Worm (Caenorhabditis elegans) whole organism, L4 larva: Measurements from ENCODE around the gene fmo-1.

Experiments used
- F26F4.8 ChIP-seq: fragments of 200-800 bp; sonication (Bioruptor generic); conservative IDR thresholded peaks from 2 replicates; pipeline ENCODE4 v1.3.6; 2022; ENCODE audit warnings: missing genetic modification characterization, missing compliant biosample characterization
- F37D6.2 ChIP-seq: sonication (generic microtip); optimal IDR thresholded peaks from 2 replicates; lab custom pipeline; 2016; ENCODE audit warnings: mild to moderate bottlenecking, missing genetic modification characterization, missing compliant biosample characterization
- F44E2.7 ChIP-seq: fragments of 200-800 bp; sonication (Bioruptor generic); IDR thresholded peaks from 2 replicates; pipeline ENCODE4 v2.1.2; 2022; ENCODE audit warnings: missing genetic modification characterization, missing compliant biosample characterization
- T20F7.1 ChIP-seq: fragments of 200-800 bp; sonication (Bioruptor generic); optimal IDR thresholded peaks from 2 replicates; lab custom pipeline; 2018; ENCODE audit warnings: mild to moderate bottlenecking, missing genetic modification characterization, missing compliant biosample characterization
- Y48G9A.11 ChIP-seq: fragments of 200-800 bp; sonication (Bioruptor generic); IDR thresholded peaks from 2 replicates; pipeline ENCODE4 v1.3.6; 2022; ENCODE audit warnings: missing genetic modification reagents, missing genetic modification characterization, missing compliant biosample characterization
- ZK337.2 ChIP-seq: fragments of 200-800 bp; sonication (Bioruptor generic); IDR thresholded peaks from 2 replicates; pipeline ENCODE4 v1.3.6; 2022; ENCODE audit warnings: missing genetic modification reagents, missing genetic modification characterization, missing compliant biosample characterization
- aly-2 ChIP-seq: sonication (generic microtip); optimal IDR thresholded peaks from 2 replicates; lab custom pipeline; 2018; ENCODE audit warnings: missing biosample characterization, missing genetic modification characterization
- ama-1 ChIP-seq: fragments of 150-350 bp; optimal IDR thresholded peaks from 2 replicates; lab custom pipeline; 2014; ENCODE audit warnings: inconsistent platforms, mixed read lengths
- ceh-20 ChIP-seq: fragments of 200-800 bp; sonication (Bioruptor generic); IDR thresholded peaks from 2 replicates; pipeline ENCODE4 v1.3.6; 2022; ENCODE audit warnings: missing genetic modification reagents, missing genetic modification characterization, missing compliant biosample characterization
- ceh-82 ChIP-seq: sonication (generic microtip); optimal IDR thresholded peaks from 2 replicates; lab custom pipeline; 2017; ENCODE audit warnings: missing biosample characterization, missing genetic modification characterization
- ces-1 ChIP-seq: fragments of 150-350 bp; sonication (generic microtip); optimal IDR thresholded peaks from 4 replicates; lab custom pipeline; 2014; ENCODE audit warnings: missing biosample characterization, missing genetic modification reagents, missing genetic modification characterization
- cey-2 ChIP-seq: sonication (generic microtip); optimal IDR thresholded peaks from 3 replicates; lab custom pipeline; 2017; ENCODE audit warnings: missing genetic modification characterization, mild to moderate bottlenecking, missing compliant biosample characterization, antibody characterized with exemption, borderline replicate concordance; ENCODE audit not compliant: insufficient read depth
- ctbp-1 ChIP-seq: fragments of 200-800 bp; sonication (Bioruptor generic); IDR thresholded peaks from 2 replicates; pipeline ENCODE4 v1.3.6; 2022; ENCODE audit warnings: missing genetic modification reagents, missing genetic modification characterization, missing compliant biosample characterization
- daf-8 ChIP-seq: fragments of 200-800 bp; sonication (Bioruptor generic); IDR thresholded peaks from 2 replicates; pipeline ENCODE4 v1.3.6; 2022; ENCODE audit warnings: missing genetic modification characterization, missing compliant biosample characterization
- dmd-6 ChIP-seq: fragments of 200-800 bp; sonication (Bioruptor generic); IDR thresholded peaks from 2 replicates; pipeline ENCODE4 v1.3.6; 2022; ENCODE audit warnings: missing genetic modification reagents, missing genetic modification characterization, missing compliant biosample characterization
- dmd-9 ChIP-seq: fragments of 200-800 bp; sonication (Bioruptor generic); IDR thresholded peaks from 2 replicates; pipeline ENCODE4 v1.3.6; 2022; ENCODE audit warnings: missing genetic modification reagents, missing genetic modification characterization, missing compliant biosample characterization
- dpl-1 ChIP-seq: fragments of 150-350 bp; optimal IDR thresholded peaks from 2 replicates; lab custom pipeline; 2014; ENCODE audit warnings: missing biosample characterization, missing genetic modification reagents, missing genetic modification characterization
- gei-8 ChIP-seq: fragments of 200-800 bp; sonication (Bioruptor generic); optimal IDR thresholded peaks from 2 replicates; lab custom pipeline; 2018; ENCODE audit warnings: mild to moderate bottlenecking, missing genetic modification characterization, missing compliant biosample characterization
- hlh-11 ChIP-seq: fragments of 200-800 bp; sonication (Bioruptor generic); optimal IDR thresholded peaks from 2 replicates; lab custom pipeline; 2018; ENCODE audit warnings: mild to moderate bottlenecking, missing genetic modification characterization, missing compliant biosample characterization
- hlh-30 ChIP-seq: sonication (generic microtip); optimal IDR thresholded peaks from 2 replicates; lab custom pipeline; 2017; ENCODE audit warnings: antibody characterized with exemption, mild to moderate bottlenecking, missing genetic modification characterization, missing compliant biosample characterization; ENCODE audit not compliant: insufficient read depth
- hmg-1.1 ChIP-seq: fragments of 200-800 bp; sonication (Bioruptor generic); IDR thresholded peaks from 2 replicates; pipeline ENCODE4 v1.3.6; 2022; ENCODE audit warnings: missing genetic modification reagents, missing genetic modification characterization, missing compliant biosample characterization
- jun-1 ChIP-seq: fragments of 150-350 bp; optimal IDR thresholded peaks from 2 replicates; lab custom pipeline; 2014; ENCODE audit warnings: missing biosample characterization, missing genetic modification reagents, missing genetic modification characterization
- lin-1 ChIP-seq: fragments of 200-800 bp; sonication (Bioruptor generic); IDR thresholded peaks from 2 replicates; pipeline ENCODE4 v1.3.6; 2022; ENCODE audit warnings: missing genetic modification reagents, missing genetic modification characterization, missing compliant biosample characterization
- lin-13 ChIP-seq: fragments of 150-350 bp; optimal IDR thresholded peaks from 2 replicates; lab custom pipeline; 2014; ENCODE audit warnings: missing biosample characterization, missing genetic modification reagents, missing genetic modification characterization
- lin-15B ChIP-seq: fragments of 150-350 bp; sonication (generic microtip); optimal IDR thresholded peaks from 3 replicates; lab custom pipeline; 2014; ENCODE audit warnings: missing biosample characterization, missing genetic modification characterization
- lsy-2 ChIP-seq, 2 experiments: fragments of 150-350 bp in 1 of 2; sonication (generic microtip) in 1 of 2; optimal IDR thresholded peaks; 2 replicates each; lab custom pipeline; 2014 to 2017; ENCODE audit warnings: missing biosample characterization in 2 of 2, missing genetic modification characterization in 2 of 2
- madf-9 ChIP-seq: fragments of 200-800 bp; sonication (Bioruptor generic); conservative IDR thresholded peaks from 2 replicates; pipeline ENCODE4 v1.3.6; 2022; ENCODE audit warnings: missing genetic modification reagents, missing genetic modification characterization, missing compliant biosample characterization
- mdl-1 ChIP-seq, 2 experiments: fragments of 150-350 bp in 1 of 2; sonication (generic microtip) in 1 of 2; optimal IDR thresholded peaks; 2 replicates each; lab custom pipeline; 2014 to 2017; ENCODE audit warnings: missing biosample characterization in 2 of 2, missing genetic modification characterization in 2 of 2
- mep-1 ChIP-seq: fragments of 150-350 bp; sonication (generic microtip); optimal IDR thresholded peaks from 3 replicates; lab custom pipeline; 2014; ENCODE audit warnings: missing biosample characterization, missing genetic modification characterization
- mes-2 ChIP-seq: sonication (generic microtip); optimal IDR thresholded peaks from 2 replicates; lab custom pipeline; 2016; ENCODE audit warnings: missing genotype, mild to moderate bottlenecking, missing genetic modification characterization, missing compliant biosample characterization; ENCODE audit not compliant: poor library complexity, severe bottlenecking
- nhr-10 ChIP-seq: fragments of 150-350 bp; optimal IDR thresholded peaks from 2 replicates; lab custom pipeline; 2014; ENCODE audit warnings: missing biosample characterization, missing genetic modification characterization
- nhr-111 ChIP-seq: fragments of 200-800 bp; sonication (Bioruptor generic); optimal IDR thresholded peaks from 2 replicates; lab custom pipeline; 2018; ENCODE audit warnings: mild to moderate bottlenecking, missing genetic modification characterization, missing compliant biosample characterization
- nhr-28 ChIP-seq: fragments of 150-350 bp; optimal IDR thresholded peaks from 2 replicates; lab custom pipeline; 2014; ENCODE audit warnings: missing biosample characterization, missing genetic modification characterization
- nhr-41 ChIP-seq: fragments of 200-800 bp; sonication (Bioruptor generic); IDR thresholded peaks from 2 replicates; pipeline ENCODE4 v1.3.6; 2022; ENCODE audit warnings: missing genetic modification reagents, missing genetic modification characterization, missing compliant biosample characterization
- nhr-42 ChIP-seq: fragments of 200-800 bp; sonication (Bioruptor generic); IDR thresholded peaks from 2 replicates; pipeline ENCODE4 v1.3.6; 2022; ENCODE audit warnings: missing genetic modification characterization, missing compliant biosample characterization
- nhr-48 ChIP-seq: sonication (generic microtip); optimal IDR thresholded peaks from 2 replicates; lab custom pipeline; 2016; ENCODE audit warnings: mild to moderate bottlenecking, missing genetic modification characterization, missing compliant biosample characterization
- nhr-76 ChIP-seq: fragments of 150-350 bp; optimal IDR thresholded peaks from 2 replicates; lab custom pipeline; 2014; ENCODE audit warnings: missing biosample characterization, missing genetic modification characterization
- pha-4 ChIP-seq, 2 experiments: fragments of 150-350 bp in 1 of 2; fragments of 200-800 bp in 1 of 2; sonication (Bioruptor generic) in 1 of 2; IDR thresholded peaks in 1 of 2; optimal IDR thresholded peaks in 1 of 2; 2 replicates each; pipeline versions ENCODE4 v1.3.6 to Lab custom; 2014 to 2022; ENCODE audit warnings: missing genetic modification characterization in 2 of 2, missing genetic modification reagents in 2 of 2, missing biosample characterization in 1 of 2, missing compliant biosample characterization in 1 of 2
- pqm-1 ChIP-seq: sonication (generic microtip); optimal IDR thresholded peaks from 2 replicates; lab custom pipeline; 2017; ENCODE audit warnings: missing biosample characterization, missing genetic modification characterization
- rbr-2 ChIP-seq: sonication (generic microtip); optimal IDR thresholded peaks from 2 replicates; lab custom pipeline; 2016; ENCODE audit warnings: missing genotype, missing genetic modification characterization, missing compliant biosample characterization
- saeg-2 ChIP-seq: fragments of 200-800 bp; sonication (Bioruptor generic); IDR thresholded peaks from 2 replicates; pipeline ENCODE4 v1.3.6; 2022; ENCODE audit warnings: missing genetic modification reagents, missing genetic modification characterization, missing compliant biosample characterization
- snpc-4 ChIP-seq: fragments of 150-350 bp; optimal IDR thresholded peaks from 2 replicates; lab custom pipeline; 2014; ENCODE audit warnings: missing biosample characterization, missing genetic modification characterization
- spr-3 ChIP-seq: fragments of 200-800 bp; sonication (Bioruptor generic); optimal IDR thresholded peaks from 2 replicates; lab custom pipeline; 2018; ENCODE audit warnings: mild to moderate bottlenecking, missing genetic modification characterization, missing compliant biosample characterization
- tag-97 ChIP-seq: fragments of 200-800 bp; sonication (Bioruptor generic); IDR thresholded peaks from 2 replicates; pipeline ENCODE4 v1.3.6; 2022; ENCODE audit warnings: missing genetic modification characterization, missing compliant biosample characterization
- tra-1 ChIP-seq: fragments of 200-800 bp; sonication (Bioruptor generic); IDR thresholded peaks from 2 replicates; pipeline ENCODE4 v1.3.6; 2022; ENCODE audit warnings: missing genetic modification reagents, missing genetic modification characterization, missing compliant biosample characterization
- unc-62 ChIP-seq, 3 experiments: fragments of 150-350 bp in 1 of 3; sonication (generic microtip); optimal IDR thresholded peaks in 2 of 3; peaks in 1 of 3; 1 replicate in 1 of 3; 2 replicates in 2 of 3; lab custom pipeline; 2014 to 2017; ENCODE audit warnings: missing biosample characterization in 3 of 3, missing genetic modification characterization in 3 of 3, missing genetic modification reagents in 3 of 3, missing genotype in 1 of 3
- ztf-7 ChIP-seq: fragments of 150-350 bp; optimal IDR thresholded peaks from 2 replicates; lab custom pipeline; 2014; ENCODE audit warnings: missing biosample characterization, missing genetic modification characterization

The fmo-1 gene

DNA sequence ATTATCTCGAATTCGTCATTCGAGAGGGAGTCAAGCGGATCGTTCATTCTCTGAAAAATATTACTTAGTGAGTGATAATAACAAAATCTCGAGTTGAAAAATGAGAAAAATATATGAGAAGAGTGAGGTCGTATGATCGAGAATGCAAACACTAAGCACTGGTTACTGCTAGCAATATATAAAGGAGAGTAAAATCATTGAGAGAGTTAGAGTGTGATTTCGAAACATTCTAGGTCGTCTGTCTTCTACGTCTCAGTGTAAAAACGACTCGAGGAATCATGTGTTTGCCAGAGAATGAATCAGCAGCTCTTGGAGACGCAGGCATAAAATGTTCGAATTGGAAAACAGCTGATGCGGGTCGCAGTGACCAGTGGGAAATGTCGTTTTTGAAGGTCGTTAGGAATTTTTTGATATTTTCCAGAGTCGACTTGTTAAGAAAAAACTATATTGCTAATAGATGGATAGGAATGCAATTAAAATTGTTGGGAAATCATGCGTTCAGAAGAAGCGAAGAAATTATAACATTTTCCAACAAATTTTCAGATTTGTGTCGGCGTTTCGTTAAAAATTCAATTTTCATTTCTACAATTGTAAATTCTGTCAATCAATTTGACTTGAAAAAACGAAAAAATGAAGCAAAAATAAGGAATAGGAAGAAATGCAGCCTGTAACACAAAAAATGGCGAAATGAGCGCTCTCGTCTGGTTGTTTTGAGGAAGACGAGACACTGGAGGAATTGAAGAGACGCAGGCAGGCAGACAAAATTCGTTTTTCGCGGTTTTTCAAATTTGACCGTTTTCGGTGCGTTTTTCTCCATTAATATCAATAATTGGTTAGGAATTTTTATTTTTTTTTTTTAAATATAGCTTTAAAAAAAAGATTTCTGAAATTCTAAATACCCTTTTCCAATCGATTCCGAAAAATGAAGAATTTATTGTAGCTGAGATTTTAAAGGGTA is 35.6 kb downstream of the fmo-1 start, which contains the start of gene allo-1 (continued):
- peak; percentile 35 to 68 for TF ChIP-seq lsy-2 (tag; optimal IDR thresholded peaks at IDR 0.05; lab: Kevin White, UChicago)
- TF ChIP-seq nhr-10 (tag; lab: Kevin White, UChicago): no peak
- TF ChIP-seq cey-2 (tag; lab: Kevin White, UChicago): no peak
- no peak for TF ChIP-seq gei-8 (GFP tag; lab: Kevin White, UChicago)
- no peak for TF ChIP-seq mes-2
- peak in 1 of 2 experiments; percentile 28 for TF ChIP-seq unc-62 (GFP tag; optimal IDR thresholded peaks at IDR 0.05 in 1 of 2; lab: Kevin White, UChicago)
- TF ChIP-seq unc-62 (tag; optimal IDR thresholded peaks at IDR 0.05; lab: Kevin White, UChicago): no peak
- no peak for TF ChIP-seq lin-15B (tag; lab: Kevin White, UChicago)
- TF ChIP-seq spr-3 (GFP tag; lab: Kevin White, UChicago): no peak
- TF ChIP-seq nhr-76 (tag; lab: Kevin White, UChicago): no peak
- no peak for TF ChIP-seq ztf-7 (tag; lab: Kevin White, UChicago)
- peak; percentile 30 for TF ChIP-seq T20F7.1
- peak; percentile 79 for TF ChIP-seq mep-1 (tag; lab: Kevin White, UChicago)
- peak; percentile 62 for TF ChIP-seq jun-1
- no peak for TF ChIP-seq ctbp-1 (GFP tag; lab: Robert Waterston, UW)
- no peak for TF ChIP-seq aly-2 (tag; lab: Kevin White, UChicago)
- TF ChIP-seq pqm-1 (tag; lab: Kevin White, UChicago): peak; percentile 7
- no peak for TF ChIP-seq F37D6.2 (tag; lab: Kevin White, UChicago)
- TF ChIP-seq tag-97 (GFP tag; lab: Robert Waterston, UW): no peak
- no peak for TF ChIP-seq snpc-4
- no peak for TF ChIP-seq nhr-41 (GFP tag; lab: Robert Waterston, UW)
- TF ChIP-seq dmd-6 (GFP tag; lab: Robert Waterston, UW): peak; percentile 78
- no peak for TF ChIP-seq lin-13 (GFP tag; lab: Kevin White, UChicago)
- TF ChIP-seq hlh-30 (tag; lab: Kevin White, UChicago): peak; percentile 97
- TF ChIP-seq F44E2.7 (GFP tag; lab: Robert Waterston, UW): no peak
- TF ChIP-seq hmg-1.1 (GFP tag; lab: Robert Waterston, UW): peak; percentile 26; the same call in 1 of the 2 replicates
- no peak for TF ChIP-seq saeg-2 (GFP tag; lab: Robert Waterston, UW)
- 0 out of 2 replicates have a peak, but pooled peaks have one; percentile 47 for TF ChIP-seq pha-4 (GFP tag; IDR thresholded peaks at IDR 0.05; lab: Robert Waterston, UW)
- no peak for TF ChIP-seq pha-4 (tag; optimal IDR thresholded peaks at IDR 0.05; lab: Kevin White, UChicago)
- peak; percentile 80 for TF ChIP-seq nhr-28 (tag; lab: Kevin White, UChicago)
- no peak for TF ChIP-seq F26F4.8
- peak; percentile 31 for TF ChIP-seq ama-1 (lab: Kevin White, UChicago)
- peak; percentile 15 to 83 for TF ChIP-seq mdl-1 (tag; optimal IDR thresholded peaks at IDR 0.05; lab: Kevin White, UChicago)
- peak; percentile 82 for TF ChIP-seq dpl-1 (GFP tag; lab: Kevin White, UChicago)
- 0 out of 2 replicates have a peak, but pooled peaks have one; percentile 31 for TF ChIP-seq dmd-9 (GFP tag; lab: Robert Waterston, UW)
- peak; percentile 94 for TF ChIP-seq hlh-11 (tag; lab: Kevin White, UChicago)
- TF ChIP-seq ZK337.2 (GFP tag; lab: Robert Waterston, UW): no peak
- no peak for TF ChIP-seq ceh-82 (tag; lab: Kevin White, UChicago)
- 0 out of 2 replicates have a peak, but pooled peaks have one; percentile 46 for TF ChIP-seq tra-1
- peak; percentile 12; the same call in 1 of the 2 replicates for TF ChIP-seq lin-1 (GFP tag; lab: Robert Waterston, UW)
- no peak for TF ChIP-seq nhr-111 (GFP tag; lab: Kevin White, UChicago)
- no peak for TF ChIP-seq Y48G9A.11 (GFP tag; lab: Robert Waterston, UW)
- no peak for TF ChIP-seq nhr-42
- peak; percentile 18 for TF ChIP-seq nhr-48 (tag; lab: Kevin White, UChicago)
- TF ChIP-seq ceh-20 (GFP tag; lab: Robert Waterston, UW): no peak
- no peak for TF ChIP-seq daf-8 (GFP tag; lab: Robert Waterston, UW)
- TF ChIP-seq madf-9 (GFP tag; lab: Robert Waterston, UW): no peak
- TF ChIP-seq ces-1: no peak
- peak; percentile 24 for TF ChIP-seq rbr-2 (tag; lab: Kevin White, UChicago)
